Worm (Caenorhabditis elegans) whole organism, mixed stage, embryonic: Measurements from ENCODE around the gene cyp-34A10.

ENCODE experiments used
- cnd-1 ChIP-seq: fragments of 200-800 bp; sonication (Bioruptor generic); optimal IDR thresholded peaks from 2 replicates; lab custom pipeline; 2018; ENCODE audit warnings: mild to moderate bottlenecking, missing genetic modification characterization, missing compliant biosample characterization
- lin-13 ChIP-seq: fragments of 150-350 bp; optimal IDR thresholded peaks from 2 replicates; lab custom pipeline; 2014; ENCODE audit warnings: missing biosample characterization, missing genetic modification characterization
- lin-32 ChIP-seq: fragments of 200-800 bp; sonication (Bioruptor generic); optimal IDR thresholded peaks from 2 replicates; lab custom pipeline; 2018; ENCODE audit warnings: mild to moderate bottlenecking, missing genetic modification characterization, missing compliant biosample characterization
- mab-5 ChIP-seq: fragments of 150-350 bp; optimal IDR thresholded peaks from 2 replicates; lab custom pipeline; 2014; ENCODE audit warnings: missing biosample characterization, missing genetic modification characterization
- nhr-237 ChIP-seq: fragments of 150-350 bp; optimal IDR thresholded peaks from 2 replicates; lab custom pipeline; 2014; ENCODE audit warnings: missing biosample characterization, missing genetic modification characterization
- pha-4 ChIP-seq: fragments of 150-350 bp; optimal IDR thresholded peaks from 2 replicates; lab custom pipeline; 2018; ENCODE audit warnings: missing biosample characterization, missing genetic modification reagents, missing genetic modification characterization
- snpc-4 ChIP-seq: fragments of 150-350 bp; optimal IDR thresholded peaks from 2 replicates; lab custom pipeline; 2014; ENCODE audit warnings: missing biosample characterization, missing genetic modification characterization

- TF ChIP-seq lin-13, result no peak
- TF ChIP-seq lin-32 (GFP tag; lab: Kevin White, UChicago), result no peak
- TF ChIP-seq nhr-237, result no peak
- TF ChIP-seq mab-5 (tag; lab: Kevin White, UChicago), result no peak
- TF ChIP-seq snpc-4, result no peak
- TF ChIP-seq pha-4 (tag; lab: Kevin White, UChicago), result no peak
- no peak for TF ChIP-seq cnd-1 (tag; lab: Kevin White, UChicago)
These were observed 46.4 kb upstream of the cyp-34A10 start, which contains the start of gene K09D9.3 for ce11 chrV:4019188-4019587.
